Worm (Caenorhabditis elegans): Measurements from ENCODE around the gene C44C10.7.

DNA sequence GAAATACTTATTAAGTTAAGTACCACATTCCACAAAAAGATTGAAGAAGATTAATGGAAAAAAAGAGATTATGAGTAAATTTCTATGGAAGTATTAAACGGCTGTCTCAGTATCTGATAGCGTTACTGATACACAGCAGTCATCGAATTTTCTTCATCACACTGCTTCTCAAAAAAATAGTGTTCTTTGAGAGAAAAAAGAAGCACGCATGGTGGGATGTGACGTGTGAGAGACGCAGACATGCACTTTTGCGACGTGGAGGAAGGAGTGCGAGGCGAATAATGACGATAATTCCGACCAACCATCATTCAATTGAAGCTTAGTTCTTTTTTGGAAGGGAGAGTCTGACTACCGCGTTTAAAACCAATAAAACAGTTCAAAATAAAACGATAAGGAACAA lies 22.2 kb upstream of the C44C10.7 start, which contains the start of gene C44C10.11:
- TF ChIP-seq nhr-23 (tag; optimal IDR thresholded peaks at IDR 0.05): no peak
- no peak for TF ChIP-seq nhr-11 (tag; optimal IDR thresholded peaks at IDR 0.05)
- no peak for TF ChIP-seq unc-39 (tag; optimal IDR thresholded peaks at IDR 0.05)
- TF ChIP-seq ztf-4 (tag; optimal IDR thresholded peaks at IDR 0.05): no peak
- no peak for TF ChIP-seq ceh-16 (tag; optimal IDR thresholded peaks at IDR 0.05)
